Worm (Caenorhabditis elegans): ENCODE results near the gene C46C11.4.

ce11 chrX:4620019-4620418, 27.0 kb downstream of the C46C11.4 start:
- TF ChIP-seq sea-2 (GFP tag; optimal IDR thresholded peaks at IDR 0.05) (no peak), ceh-16 (tag; optimal IDR thresholded peaks at IDR 0.05) (no peak), unc-39 (tag; optimal IDR thresholded peaks at IDR 0.05) (no peak)
